Fruit fly (Drosophila melanogaster): ENCODE results near the gene CG34429.

CG34429 gene

dm6 chr3L:13036706-13037457, 26.0 kb upstream of the CG34429 start, which contains the start of gene Srrm1:
Gene Srrm1, plus strand, starts transcription at chr3L:13036821.
- TF ChIP-seq CG5204 (GFP tag; optimal IDR thresholded peaks at IDR 0.05) = no peak
- TF ChIP-seq pad (GFP tag; optimal IDR thresholded peaks at IDR 0.05) = no peak
- peak; percentile 26 for TF ChIP-seq Crg-1 (GFP tag; optimal IDR thresholded peaks at IDR 0.05)
- peak; percentile 24 for TF ChIP-seq Mnt (GFP tag; optimal IDR thresholded peaks at IDR 0.05)
- TF ChIP-seq cic (GFP tag; optimal IDR thresholded peaks at IDR 0.05) = no peak
- TF ChIP-seq cnc (optimal IDR thresholded peaks at IDR 0.05) = no peak
- peak; percentile 50 for TF ChIP-seq bab1 (GFP tag; optimal IDR thresholded peaks at IDR 0.05)
- TF ChIP-seq CG14711 (tag; optimal IDR thresholded peaks at IDR 0.05) = no peak
- TF ChIP-seq ovo (GFP tag; optimal IDR thresholded peaks at IDR 0.05) = peak; percentile 26
- TF ChIP-seq CG11617 (GFP tag; optimal IDR thresholded peaks at IDR 0.05) = no peak
- TF ChIP-seq toe (GFP tag; optimal IDR thresholded peaks at IDR 0.05) = peak; percentile 26
- TF ChIP-seq Hr96 (GFP tag; optimal IDR thresholded peaks at IDR 0.05) = peak; percentile 45
- TF ChIP-seq tj (GFP tag; optimal IDR thresholded peaks at IDR 0.05) = no peak
- TF ChIP-seq CG12768 (GFP tag; optimal IDR thresholded peaks at IDR 0.05) = no peak
- no peak for TF ChIP-seq CG33017 (tag; optimal IDR thresholded peaks at IDR 0.05)
- no peak for TF ChIP-seq kay (GFP tag; ENCODE audit: borderline replicate concordance)
- peak; percentile 55 for TF ChIP-seq CG1620 (GFP tag; optimal IDR thresholded peaks at IDR 0.05)
- no peak for TF ChIP-seq CG7101 (tag; optimal IDR thresholded peaks at IDR 0.05)
- TF ChIP-seq Clk (GFP tag; optimal IDR thresholded peaks at IDR 0.05) = no peak
- TF ChIP-seq CG7045 (GFP tag; optimal IDR thresholded peaks at IDR 0.05) = no peak

dm6 chr3L:13040849-13041248, 22.0 kb upstream of the CG34429 start:
- peak; percentile 3 for TF ChIP-seq bab1 (GFP tag; optimal IDR thresholded peaks at IDR 0.05)
- TF ChIP-seq tj (GFP tag; optimal IDR thresholded peaks at IDR 0.05) = no peak

- TF ChIP-seq CG5204 (GFP tag; optimal IDR thresholded peaks at IDR 0.05) (no peak), cic (GFP tag; optimal IDR thresholded peaks at IDR 0.05) (peak; percentile 61), CG12768 (GFP tag; optimal IDR thresholded peaks at IDR 0.05) (peak; percentile 92), CG33017 (tag; optimal IDR thresholded peaks at IDR 0.05) (peak; percentile 84), bab1 (GFP tag; optimal IDR thresholded peaks at IDR 0.05) (peak; percentile 93), Hr96 (GFP tag; optimal IDR thresholded peaks at IDR 0.05) (peak; percentile 88), Crg-1 (GFP tag; optimal IDR thresholded peaks at IDR 0.05) (peak; percentile 93), CG11617 (GFP tag; optimal IDR thresholded peaks at IDR 0.05) (peak; percentile 91), Clk (GFP tag; optimal IDR thresholded peaks at IDR 0.05) (peak; percentile 76), CG14711 (tag; optimal IDR thresholded peaks at IDR 0.05) (peak; percentile 75), cnc (optimal IDR thresholded peaks at IDR 0.05) (no peak), CG1620 (GFP tag; optimal IDR thresholded peaks at IDR 0.05) (peak; percentile 95), CG7101 (tag; optimal IDR thresholded peaks at IDR 0.05) (peak; percentile 91), ovo (GFP tag; optimal IDR thresholded peaks at IDR 0.05) (peak; percentile 88), toe (GFP tag; optimal IDR thresholded peaks at IDR 0.05) (peak; percentile 81), tj (GFP tag; optimal IDR thresholded peaks at IDR 0.05) (peak; percentile 71), kay (GFP tag; ENCODE audit: borderline replicate concordance) (no peak), Mnt (GFP tag; optimal IDR thresholded peaks at IDR 0.05) (peak; percentile 98), CG7045 (GFP tag; optimal IDR thresholded peaks at IDR 0.05) (peak; percentile 89), pad (GFP tag; optimal IDR thresholded peaks at IDR 0.05) (peak; percentile 79)
These were observed 21.4 kb upstream of the CG34429 start, which contains the start of gene RpS4 for dm6 chr3L:13041292-13042067. Gene RpS4, plus strand, starts transcription at chr3L:13041756.

dm6 chr3L:13044335-13044814, 18.5 kb upstream of the CG34429 start, which contains the start of gene Syx13:
Gene Syx13, plus strand, starts transcription at chr3L:13044434.
- TF ChIP-seq CG7045 (GFP tag; optimal IDR thresholded peaks at IDR 0.05) (no peak), bab1 (GFP tag; optimal IDR thresholded peaks at IDR 0.05) (peak; percentile 51), CG33017 (tag; optimal IDR thresholded peaks at IDR 0.05) (no peak), CG12768 (GFP tag; optimal IDR thresholded peaks at IDR 0.05) (peak; percentile 3), pad (GFP tag; optimal IDR thresholded peaks at IDR 0.05) (peak; percentile 49), Hr96 (GFP tag; optimal IDR thresholded peaks at IDR 0.05) (no peak), kay (GFP tag; ENCODE audit: borderline replicate concordance) (no peak), Crg-1 (GFP tag; optimal IDR thresholded peaks at IDR 0.05) (no peak), cic (GFP tag; optimal IDR thresholded peaks at IDR 0.05) (peak; percentile 61), ovo (GFP tag; optimal IDR thresholded peaks at IDR 0.05) (no peak), CG11617 (GFP tag; optimal IDR thresholded peaks at IDR 0.05) (peak; percentile 62), Mnt (GFP tag; optimal IDR thresholded peaks at IDR 0.05) (peak; percentile 73), toe (GFP tag; optimal IDR thresholded peaks at IDR 0.05) (no peak), CG7101 (tag; optimal IDR thresholded peaks at IDR 0.05) (no peak), Clk (GFP tag; optimal IDR thresholded peaks at IDR 0.05) (no peak), CG14711 (tag; optimal IDR thresholded peaks at IDR 0.05) (peak; percentile 22), CG5204 (GFP tag; optimal IDR thresholded peaks at IDR 0.05) (no peak), cnc (optimal IDR thresholded peaks at IDR 0.05) (no peak), CG1620 (GFP tag; optimal IDR thresholded peaks at IDR 0.05) (peak; percentile 4), tj (GFP tag; optimal IDR thresholded peaks at IDR 0.05) (peak; percentile 6)

- TF ChIP-seq CG12768 (GFP tag; optimal IDR thresholded peaks at IDR 0.05) (no peak), cnc (optimal IDR thresholded peaks at IDR 0.05) (no peak), ovo (GFP tag; optimal IDR thresholded peaks at IDR 0.05) (no peak), CG33017 (tag; optimal IDR thresholded peaks at IDR 0.05) (no peak), toe (GFP tag; optimal IDR thresholded peaks at IDR 0.05) (no peak), pad (GFP tag; optimal IDR thresholded peaks at IDR 0.05) (no peak), CG1620 (GFP tag; optimal IDR thresholded peaks at IDR 0.05) (no peak), bab1 (GFP tag; optimal IDR thresholded peaks at IDR 0.05) (peak; percentile 36), Hr96 (GFP tag; optimal IDR thresholded peaks at IDR 0.05) (no peak), tj (GFP tag; optimal IDR thresholded peaks at IDR 0.05) (no peak), CG14711 (tag; optimal IDR thresholded peaks at IDR 0.05) (no peak), CG11617 (GFP tag; optimal IDR thresholded peaks at IDR 0.05) (no peak), Mnt (GFP tag; optimal IDR thresholded peaks at IDR 0.05) (peak; percentile 26), cic (GFP tag; optimal IDR thresholded peaks at IDR 0.05) (no peak)
These were observed 16.1 kb upstream of the CG34429 start, which contains the start of gene CG11279 for dm6 chr3L:13046758-13047157. Gene CG11279, plus strand, starts transcription at chr3L:13046977.

Data from whole organism, adult.